Fruit fly (Drosophila melanogaster): ENCODE measurements around the gene CG12194.

- TF ChIP-seq CG11617 (GFP tag; optimal IDR thresholded peaks at IDR 0.05) (no peak), kay (GFP tag; ENCODE audit: borderline replicate concordance) (no peak), CG14711 (tag; optimal IDR thresholded peaks at IDR 0.05) (no peak)
Measured at dm6 chr2L:4794524-4794804, 43.7 kb upstream of the CG12194 start, which contains the start of gene CG3294.
